Worm (Caenorhabditis elegans) whole organism, early embryonic: ENCODE data around the gene H25K10.2.

Source experiments
- B0310.2 ChIP-seq: sonication (generic microtip); optimal IDR thresholded peaks from 2 replicates; lab custom pipeline; 2016; ENCODE audit warnings: mild to moderate bottlenecking, missing genetic modification characterization, missing compliant biosample characterization
- F13C5.2 ChIP-seq: sonication (generic microtip); optimal IDR thresholded peaks from 2 replicates; lab custom pipeline; 2017; ENCODE audit warnings: mild to moderate bottlenecking, missing genetic modification characterization, inconsistent platforms, missing compliant biosample characterization
- aly-1 ChIP-seq: sonication (generic microtip); optimal IDR thresholded peaks from 2 replicates; lab custom pipeline; 2016; ENCODE audit warnings: missing genetic modification characterization, missing compliant biosample characterization
- ama-1 ChIP-seq: fragments of 150-350 bp; optimal IDR thresholded peaks from 2 replicates; lab custom pipeline; 2014
- ceh-13 ChIP-seq: fragments of 200-800 bp; sonication (Bioruptor generic); optimal IDR thresholded peaks from 2 replicates; lab custom pipeline; 2018; ENCODE audit warnings: mild to moderate bottlenecking, missing genetic modification characterization, missing compliant biosample characterization
- ceh-36 ChIP-seq: sonication (generic microtip); optimal IDR thresholded peaks from 2 replicates; lab custom pipeline; 2016; ENCODE audit warnings: missing genetic modification characterization, inconsistent platforms, missing compliant biosample characterization
- ets-7 ChIP-seq: sonication (generic microtip); optimal IDR thresholded peaks from 2 replicates; lab custom pipeline; 2016; ENCODE audit warnings: missing genotype, missing genetic modification characterization, missing compliant biosample characterization
- flt-1 ChIP-seq: fragments of 200-800 bp; sonication (Bioruptor generic); IDR thresholded peaks from 2 replicates; pipeline ENCODE4 v1.3.6; 2022; ENCODE audit warnings: missing genetic modification characterization, missing compliant biosample characterization
- hmbx-1 ChIP-seq: sonication (generic microtip); optimal IDR thresholded peaks from 2 replicates; lab custom pipeline; 2016; ENCODE audit warnings: mild to moderate bottlenecking, missing genetic modification characterization, missing compliant biosample characterization
- hmg-4 ChIP-seq: fragments of 200-800 bp; sonication (Bioruptor generic); optimal IDR thresholded peaks from 2 replicates; lab custom pipeline; 2018; ENCODE audit warnings: mild to moderate bottlenecking, missing genetic modification characterization, missing compliant biosample characterization
- hnd-1 ChIP-seq: sonication (generic microtip); optimal IDR thresholded peaks from 2 replicates; lab custom pipeline; 2016; ENCODE audit warnings: missing genetic modification characterization, missing compliant biosample characterization
- pes-1 ChIP-seq: fragments of 200-800 bp; sonication (Bioruptor generic); IDR thresholded peaks from 2 replicates; pipeline ENCODE4 v1.3.6; 2022; ENCODE audit warnings: missing genetic modification reagents, missing genetic modification characterization, missing compliant biosample characterization
- scrt-1 ChIP-seq: fragments of 200-800 bp; sonication (Bioruptor generic); IDR thresholded peaks from 2 replicates; pipeline ENCODE4 v1.3.6; 2022; ENCODE audit warnings: missing genetic modification characterization, missing compliant biosample characterization
- sea-1 ChIP-seq: fragments of 200-800 bp; sonication (Bioruptor generic); conservative IDR thresholded peaks from 2 replicates; pipeline ENCODE4 v1.3.6; 2022; ENCODE audit warnings: missing genetic modification characterization, missing compliant biosample characterization
- tbx-11 ChIP-seq: fragments of 200-800 bp; sonication (Bioruptor generic); IDR thresholded peaks from 2 replicates; pipeline ENCODE4 v1.3.6; 2022; ENCODE audit warnings: missing genetic modification characterization, missing compliant biosample characterization
- tbx-37 ChIP-seq: fragments of 200-800 bp; sonication (Bioruptor generic); conservative IDR thresholded peaks from 2 replicates; pipeline ENCODE4 v1.3.6; 2022; ENCODE audit warnings: missing genetic modification reagents, missing genetic modification characterization, missing compliant biosample characterization
- tra-4 ChIP-seq: sonication (generic microtip); optimal IDR thresholded peaks from 2 replicates; lab custom pipeline; 2017; ENCODE audit warnings: missing genetic modification characterization, missing compliant biosample characterization

H25K10.2 gene

DNA sequence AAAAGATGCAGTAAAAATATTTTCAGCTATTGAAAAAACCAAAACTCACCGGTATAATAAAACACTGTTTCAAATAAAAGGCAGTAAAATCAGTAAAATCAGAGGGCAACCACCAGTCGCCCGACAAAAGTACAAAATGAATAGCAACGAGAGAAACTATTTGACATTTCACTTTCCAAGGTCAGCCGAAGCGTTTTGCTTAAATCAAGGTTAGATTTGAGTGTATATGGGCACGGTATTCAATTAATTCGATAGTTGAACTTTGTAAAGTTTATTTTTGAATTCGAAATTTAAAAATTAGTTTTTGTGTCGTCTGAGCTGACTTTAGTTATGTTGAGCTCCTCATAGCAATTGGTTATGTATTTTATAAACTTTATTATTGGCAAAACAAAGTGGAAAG, 18.1 kb downstream of the H25K10.2 start:
- TF ChIP-seq ama-1 (lab: Kevin White, UChicago) (no peak), F13C5.2 (no peak), hmbx-1 (no peak), pes-1 (GFP tag; lab: Robert Waterston, UW) (no peak)

ce11 chrIV:16191597-16191996, 19.2 kb downstream of the H25K10.2 start:
- TF ChIP-seq tra-4 (tag; lab: Kevin White, UChicago) (no peak), ceh-13 (GFP tag; lab: Kevin White, UChicago) (no peak), tbx-11 (GFP tag; lab: Robert Waterston, UW) (no peak), pes-1 (GFP tag; lab: Robert Waterston, UW) (no peak), flt-1 (GFP tag; lab: Robert Waterston, UW) (no peak), B0310.2 (tag; lab: Kevin White, UChicago) (no peak), aly-1 (tag; lab: Kevin White, UChicago) (no peak), F13C5.2 (no peak), sea-1 (GFP tag; lab: Robert Waterston, UW) (no peak), ceh-36 (tag; lab: Kevin White, UChicago) (no peak), tbx-37 (GFP tag; lab: Robert Waterston, UW) (no peak), hnd-1 (no peak), hmbx-1 (no peak), scrt-1 (GFP tag; lab: Robert Waterston, UW) (no peak)

DNA sequence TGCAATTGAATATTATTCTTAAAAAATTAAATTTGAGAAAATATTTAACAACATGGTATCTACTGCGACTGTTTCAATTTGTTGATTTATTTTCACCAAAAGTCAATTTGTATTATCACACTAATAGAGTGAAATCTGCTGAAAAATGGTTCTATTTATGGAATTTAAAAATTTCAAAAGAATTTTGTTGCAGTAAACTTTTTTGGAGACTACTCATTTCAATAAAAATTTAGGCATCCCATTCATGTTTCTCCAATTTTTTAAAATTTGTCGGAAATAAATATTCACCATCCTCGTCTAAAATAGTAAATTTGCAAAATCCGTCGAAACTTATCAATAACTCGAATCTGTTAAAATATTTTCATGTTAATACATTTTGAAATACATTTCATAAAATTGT, 24.8 kb downstream of the H25K10.2 start:
- TF ChIP-seq aly-1 (tag; lab: Kevin White, UChicago) (no peak), F13C5.2 (no peak), hnd-1 (no peak), scrt-1 (GFP tag; lab: Robert Waterston, UW) (no peak), flt-1 (GFP tag; lab: Robert Waterston, UW) (no peak), ets-7 (tag; lab: Kevin White, UChicago) (no peak), pes-1 (GFP tag; lab: Robert Waterston, UW) (no peak), ama-1 (lab: Kevin White, UChicago) (no peak), sea-1 (GFP tag; lab: Robert Waterston, UW) (no peak), tbx-11 (GFP tag; lab: Robert Waterston, UW) (no peak), hmg-4 (no peak), tra-4 (tag; lab: Kevin White, UChicago) (no peak), hmbx-1 (no peak), ceh-36 (tag; lab: Kevin White, UChicago) (no peak), ceh-13 (GFP tag; lab: Kevin White, UChicago) (no peak), B0310.2 (tag; lab: Kevin White, UChicago) (no peak), tbx-37 (GFP tag; lab: Robert Waterston, UW) (no peak)

DNA sequence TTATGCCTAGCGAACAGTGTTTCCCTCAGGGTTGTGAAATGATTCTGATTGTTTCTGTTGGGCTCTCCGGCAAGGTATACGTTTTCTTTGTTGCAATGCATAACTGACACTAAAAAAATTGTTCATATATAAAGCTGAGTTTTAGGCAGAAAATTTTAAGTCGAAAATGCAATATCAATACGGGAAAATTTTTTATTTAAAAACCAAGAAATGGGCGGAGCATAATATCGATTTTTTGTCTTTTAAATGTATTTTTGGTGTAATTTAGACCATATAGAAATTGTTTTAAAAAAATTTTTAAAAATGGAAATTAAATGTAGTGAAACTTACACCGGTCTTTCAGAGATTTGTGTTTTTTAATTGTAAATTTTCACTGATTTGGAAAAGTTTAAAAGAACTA, 26.3 kb downstream of the H25K10.2 start, which contains the start of gene Y105C5B.1413:
Gene Y105C5B.1413, minus strand, starts transcription at position 101 of the 400 bp plus-strand sequence.
- no peak for TF ChIP-seq ceh-13 (GFP tag; lab: Kevin White, UChicago)
- TF ChIP-seq scrt-1 (GFP tag; lab: Robert Waterston, UW), result no peak
- TF ChIP-seq hmg-4, result no peak
- no peak for TF ChIP-seq F13C5.2
- TF ChIP-seq hnd-1, result no peak
- TF ChIP-seq ama-1 (lab: Kevin White, UChicago), result no peak
- TF ChIP-seq hmbx-1, result no peak
- TF ChIP-seq flt-1 (GFP tag; lab: Robert Waterston, UW), result no peak
- no peak for TF ChIP-seq ets-7 (tag; lab: Kevin White, UChicago)
- TF ChIP-seq sea-1 (GFP tag; lab: Robert Waterston, UW), result no peak

DNA sequence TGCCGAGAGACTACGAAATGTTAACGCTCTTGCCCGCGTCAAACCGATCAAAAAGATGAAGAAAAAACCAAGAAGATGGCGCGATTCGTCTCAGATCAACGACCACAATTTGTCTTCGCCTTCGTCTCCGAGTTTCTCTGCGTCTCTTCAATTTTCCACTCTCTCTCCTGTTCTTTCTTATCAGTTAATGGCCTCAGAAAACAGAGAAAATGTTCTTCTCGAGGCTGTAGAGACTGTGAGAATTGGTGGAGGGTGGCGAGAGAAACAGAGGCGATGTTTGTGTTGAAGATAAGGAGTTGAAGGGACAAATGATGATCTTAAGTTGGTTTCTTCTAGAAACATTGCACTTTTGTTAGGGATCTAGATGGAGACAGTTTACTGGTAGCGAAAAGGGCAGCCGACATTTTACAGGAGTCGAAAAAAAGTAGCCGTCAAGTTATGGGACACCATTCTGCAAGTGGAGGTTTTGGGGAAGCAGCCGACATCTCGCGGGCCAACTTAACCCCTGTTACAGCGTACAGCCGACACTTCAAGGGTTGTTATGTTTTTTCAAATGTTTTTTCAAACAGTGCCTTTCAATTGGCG, 29.8 kb downstream of the H25K10.2 start:
- TF ChIP-seq tbx-37 (GFP tag; lab: Robert Waterston, UW) (no peak), ceh-13 (GFP tag; lab: Kevin White, UChicago) (no peak), ets-7 (tag; lab: Kevin White, UChicago) (no peak), scrt-1 (GFP tag; lab: Robert Waterston, UW) (no peak)

DNA sequence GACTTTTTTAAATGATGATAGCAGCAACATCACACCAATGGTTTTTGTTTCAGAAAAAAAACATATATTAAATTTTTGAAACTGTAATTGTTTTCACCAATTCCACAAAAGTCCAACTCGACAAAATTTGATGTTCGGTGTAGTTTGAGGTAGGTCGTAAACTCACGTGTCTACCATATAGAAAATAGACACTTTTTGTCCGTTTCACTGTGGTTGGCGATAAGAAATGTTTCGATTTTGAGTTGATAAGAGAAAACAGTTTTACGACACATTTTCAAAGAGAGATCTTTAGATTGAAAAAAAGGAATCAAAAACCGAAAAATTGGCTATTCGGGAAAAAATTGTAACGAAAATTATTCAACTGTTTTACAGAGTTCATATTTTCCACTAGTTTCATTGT, 32.4 kb downstream of the H25K10.2 start:
- TF ChIP-seq pes-1 (GFP tag; lab: Robert Waterston, UW) (no peak), flt-1 (GFP tag; lab: Robert Waterston, UW) (no peak), hmbx-1 (no peak)

DNA sequence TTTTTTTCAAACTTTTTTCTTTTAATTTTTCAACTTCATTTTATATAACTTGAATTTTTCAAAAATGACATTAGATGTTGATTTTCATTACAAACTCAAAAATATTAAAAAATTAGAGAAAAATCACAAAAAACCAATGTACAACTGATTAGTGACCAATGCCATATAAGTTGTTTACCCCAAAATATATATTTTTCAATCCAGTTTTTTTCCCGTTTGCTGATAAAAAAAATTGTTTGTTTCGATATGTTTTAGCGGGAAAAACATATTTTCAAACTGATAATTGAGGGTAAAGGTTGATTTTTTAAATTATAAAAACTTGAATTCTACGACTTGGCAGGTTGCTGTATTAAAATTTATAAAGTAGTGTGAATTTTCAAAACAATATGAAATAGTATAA, 34.0 kb downstream of the H25K10.2 start:
- TF ChIP-seq ama-1 (lab: Kevin White, UChicago) (no peak), flt-1 (GFP tag; lab: Robert Waterston, UW) (no peak)

DNA sequence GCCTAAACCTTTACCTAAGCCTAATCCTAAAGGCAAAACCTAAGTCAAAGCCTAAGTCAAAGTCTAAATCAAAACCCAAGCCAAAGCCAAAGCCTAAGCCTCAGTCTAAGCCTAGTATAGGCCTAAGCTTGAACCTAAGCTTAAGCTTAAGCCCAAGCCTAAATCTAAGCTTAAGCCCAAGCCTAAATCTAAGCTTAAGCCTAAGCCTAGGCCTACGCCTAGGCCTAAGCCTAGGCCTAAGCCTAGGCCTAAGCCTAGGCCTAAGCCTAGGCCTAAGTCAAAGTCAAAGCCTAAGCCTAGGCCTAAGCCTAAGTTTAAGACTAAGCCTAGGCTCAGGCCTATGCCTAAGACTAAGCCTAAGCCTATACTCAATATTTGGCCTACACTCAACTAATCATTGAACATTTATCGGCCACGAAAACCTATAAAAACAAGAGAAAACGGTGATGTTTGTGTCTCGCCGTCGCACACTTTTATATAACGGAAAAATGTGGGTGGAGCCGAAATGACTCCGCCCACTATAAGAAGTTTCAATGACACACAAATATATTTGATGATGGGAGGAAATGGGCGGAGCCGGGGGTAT, 37.9 kb downstream of the H25K10.2 start:
- TF ChIP-seq tbx-11 (GFP tag; lab: Robert Waterston, UW), result no peak
- TF ChIP-seq tra-4 (tag; lab: Kevin White, UChicago), result no peak
- TF ChIP-seq ceh-36 (tag; lab: Kevin White, UChicago), result peak; percentile 80

DNA sequence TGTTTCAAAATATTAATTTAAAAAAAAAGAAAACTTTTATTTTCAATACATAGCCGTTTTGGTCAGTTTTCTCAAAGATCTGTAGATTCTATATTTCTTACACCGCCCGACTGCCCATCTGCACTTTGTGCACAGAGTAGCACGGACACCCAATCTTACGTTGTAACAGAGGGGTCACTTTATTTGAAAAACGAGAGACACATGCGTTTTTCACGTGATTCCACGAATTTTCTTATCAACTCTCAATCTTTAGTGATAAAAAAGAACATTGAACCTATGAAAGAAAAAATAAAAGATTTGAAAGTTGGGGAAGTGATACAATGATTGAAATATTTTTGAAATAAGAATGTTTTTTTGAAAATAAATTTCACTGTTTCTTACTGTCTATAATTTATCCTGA, 39.5 kb downstream of the H25K10.2 start:
- TF ChIP-seq aly-1 (tag; lab: Kevin White, UChicago) (no peak), hmbx-1 (no peak), B0310.2 (tag; lab: Kevin White, UChicago) (no peak), ama-1 (lab: Kevin White, UChicago) (no peak), tra-4 (tag; lab: Kevin White, UChicago) (no peak), tbx-37 (GFP tag; lab: Robert Waterston, UW) (no peak), hnd-1 (no peak), sea-1 (GFP tag; lab: Robert Waterston, UW) (no peak), flt-1 (GFP tag; lab: Robert Waterston, UW) (no peak), tbx-11 (GFP tag; lab: Robert Waterston, UW) (no peak), hmg-4 (no peak), ets-7 (tag; lab: Kevin White, UChicago) (no peak), F13C5.2 (no peak), ceh-36 (tag; lab: Kevin White, UChicago) (no peak), pes-1 (GFP tag; lab: Robert Waterston, UW) (no peak), scrt-1 (GFP tag; lab: Robert Waterston, UW) (no peak), ceh-13 (GFP tag; lab: Kevin White, UChicago) (no peak)
